Fruit fly (Drosophila melanogaster): ENCODE measurements around the gene Fur1.

DNA sequence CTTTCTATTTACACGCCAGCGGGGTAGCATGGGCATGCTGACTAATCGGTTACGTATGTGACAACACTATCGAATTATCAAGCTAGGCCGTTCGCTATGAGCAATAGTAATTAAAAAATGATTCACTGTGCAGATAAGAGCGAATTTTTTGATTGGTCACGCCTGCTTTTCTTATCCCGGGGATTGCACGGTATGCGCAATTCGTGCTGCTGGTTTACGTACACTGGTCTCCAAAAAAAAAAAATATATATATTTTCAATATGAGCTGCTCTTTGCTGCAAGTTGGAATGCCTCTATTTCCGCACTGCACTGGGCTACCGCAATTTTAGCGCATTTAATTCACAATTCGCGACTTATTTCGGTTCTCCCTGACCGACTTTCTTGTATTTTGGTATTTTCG, 17.5 kb upstream of the Fur1 start:
- TF ChIP-seq ttk (optimal IDR thresholded peaks at IDR 0.05) (no peak), psq (optimal IDR thresholded peaks at IDR 0.05) (no peak), Myc (optimal IDR thresholded peaks at IDR 0.05) (no peak)

Measured in Kc167 (cell line).